Worm (Caenorhabditis elegans): ENCODE results near the gene oac-41.

DNA sequence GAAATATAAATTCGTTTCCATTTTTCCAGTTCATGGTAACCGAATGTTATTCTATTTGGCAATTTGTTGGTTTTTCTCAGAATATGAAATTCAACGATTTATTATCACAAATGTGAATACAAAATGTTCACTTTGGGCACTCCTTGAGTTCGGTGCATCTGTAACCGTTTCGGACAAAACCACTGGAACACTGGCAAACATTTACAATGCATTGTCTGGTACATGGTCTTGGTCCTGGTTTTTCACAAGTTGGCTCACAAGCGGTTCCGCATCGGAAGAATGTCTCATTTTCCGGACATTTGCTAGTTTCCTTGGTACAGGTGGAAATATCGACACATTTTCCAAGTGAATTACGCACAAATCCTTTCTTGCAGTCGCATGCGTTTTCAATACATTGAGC lies 31.3 kb upstream of the oac-41 start:
- no peak for TF ChIP-seq tab-1 (GFP tag; IDR thresholded peaks at IDR 0.05)
- TF ChIP-seq klf-2 (GFP tag; conservative IDR thresholded peaks at IDR 0.05): no peak
- TF ChIP-seq ztf-23 (GFP tag; IDR thresholded peaks at IDR 0.05): no peak
- no peak for TF ChIP-seq ref-1 (GFP tag; conservative IDR thresholded peaks at IDR 0.05)
- TF ChIP-seq T22C8.4 (GFP tag; IDR thresholded peaks at IDR 0.05): no peak
- no peak for TF ChIP-seq cog-1 (tag; optimal IDR thresholded peaks at IDR 0.05)
- TF ChIP-seq flt-1 (GFP tag; IDR thresholded peaks at IDR 0.05): no peak
- TF ChIP-seq med-1 (GFP tag; optimal IDR thresholded peaks at IDR 0.05; ENCODE audit: insufficient read depth): no peak
- TF ChIP-seq ztf-29 (GFP tag; IDR thresholded peaks at IDR 0.05): no peak

Measured in whole organism, midembryonic.